Fruit fly (Drosophila melanogaster) whole organism, embryonic: ENCODE results near the gene alphaTub84B.
A peak's percentile ranks its signal among the peaks of the same experiment; 100 is the strongest.

ENCODE experiments used
- Ada2b ChIP-seq: fragments of 200-800 bp; sonication (Bioruptor generic); IDR thresholded peaks from 2 replicates; pipeline ENCODE4 v1.3.6; 2022; ENCODE audit warnings: missing biosample characterization, missing genetic modification characterization
- Asciz ChIP-seq: fragments of 200-800 bp; sonication (Bioruptor generic); optimal IDR thresholded peaks from 2 replicates; lab custom pipeline; 2017; ENCODE audit warnings: missing biosample characterization, mild to moderate bottlenecking, missing genetic modification characterization, missing genetic modification reagents
- B-H2 ChIP-seq: fragments of 200-800 bp; sonication (Bioruptor generic); optimal IDR thresholded peaks from 2 replicates; lab custom pipeline; 2018; ENCODE audit warnings: missing biosample characterization, mild to moderate bottlenecking, missing genetic modification characterization
- CG10209 ChIP-seq: fragments of 200-800 bp; sonication (Bioruptor generic); optimal IDR thresholded peaks from 3 replicates; lab custom pipeline; 2017; ENCODE audit warnings: missing biosample characterization, mild to moderate bottlenecking, missing genetic modification characterization, missing genetic modification reagents
- CG11504 ChIP-seq: fragments of 200-800 bp; sonication (Bioruptor generic); optimal IDR thresholded peaks from 3 replicates; lab custom pipeline; 2019; ENCODE audit warnings: missing biosample characterization, mild to moderate bottlenecking, missing genetic modification characterization, moderate library complexity
- CG12391 ChIP-seq: fragments of 200-800 bp; sonication (Bioruptor generic); optimal IDR thresholded peaks from 3 replicates; lab custom pipeline; 2018; ENCODE audit warnings: missing biosample characterization, mild to moderate bottlenecking, missing genetic modification characterization, moderate library complexity
- CG13894 ChIP-seq: fragments of 200-800 bp; sonication (Bioruptor generic); optimal IDR thresholded peaks from 3 replicates; lab custom pipeline; 2018; ENCODE audit warnings: missing biosample characterization, mild to moderate bottlenecking, missing genetic modification characterization, moderate library complexity
- CG14050 ChIP-seq: fragments of 200-800 bp; sonication (Bioruptor generic); IDR thresholded peaks from 3 replicates; pipeline ENCODE4 v1.3.6; 2022; ENCODE audit warnings: missing biosample characterization, missing genetic modification characterization
- CG14667 ChIP-seq: fragments of 200-800 bp; sonication (Bioruptor generic); IDR thresholded peaks from 2 replicates; pipeline ENCODE4 v1.3.6; 2022; ENCODE audit warnings: missing biosample characterization, missing genetic modification characterization
- CG15073 ChIP-seq: fragments of 200-800 bp; sonication (Bioruptor generic); optimal IDR thresholded peaks from 2 replicates; lab custom pipeline; 2016; ENCODE audit warnings: missing biosample characterization, missing genetic modification characterization
- CG17186 ChIP-seq: fragments of 200-800 bp; sonication (Bioruptor generic); optimal IDR thresholded peaks from 3 replicates; lab custom pipeline; 2017; ENCODE audit warnings: missing biosample characterization, missing genetic modification reagents, missing genetic modification characterization
- CG17361 ChIP-seq: fragments of 200-800 bp; sonication (Bioruptor generic); IDR thresholded peaks from 3 replicates; pipeline ENCODE4 v1.3.6; 2022; ENCODE audit warnings: missing biosample characterization, missing genetic modification characterization
- CG31441 ChIP-seq: fragments of 200-800 bp; sonication (Bioruptor generic); IDR thresholded peaks from 2 replicates; pipeline ENCODE4 v1.3.6; 2022; ENCODE audit warnings: missing biosample characterization, missing genetic modification characterization
- CG3847 ChIP-seq: fragments of 200-800 bp; sonication (Bioruptor generic); IDR thresholded peaks from 2 replicates; pipeline ENCODE4 v1.3.6; 2022; ENCODE audit warnings: missing biosample characterization, missing genetic modification characterization
- CG4404 ChIP-seq: fragments of 200-800 bp; sonication (Bioruptor generic); IDR thresholded peaks from 2 replicates; pipeline ENCODE4 v1.3.6; 2022; ENCODE audit warnings: missing biosample characterization, missing genetic modification characterization
- CG4854 ChIP-seq: fragments of 200-800 bp; sonication (Bioruptor generic); optimal IDR thresholded peaks from 2 replicates; lab custom pipeline; 2016; ENCODE audit warnings: missing biosample characterization, missing genetic modification characterization, inconsistent platforms
- CG6791 ChIP-seq: fragments of 200-800 bp; sonication (Bioruptor generic); IDR thresholded peaks from 3 replicates; pipeline ENCODE4 v1.3.6; 2022; ENCODE audit warnings: missing biosample characterization, missing genetic modification characterization; ENCODE audit not compliant: partially characterized antibody
- CG8388 ChIP-seq: fragments of 200-800 bp; sonication (Bioruptor generic); optimal IDR thresholded peaks from 2 replicates; lab custom pipeline; 2019; ENCODE audit warnings: missing biosample characterization, mild to moderate bottlenecking, missing genetic modification characterization, moderate library complexity
- CG8924 ChIP-seq: fragments of 200-800 bp; optimal IDR thresholded peaks from 3 replicates; lab custom pipeline; 2019; ENCODE audit warnings: missing biosample characterization, mild to moderate bottlenecking, missing genetic modification characterization, moderate library complexity
- CrebB ChIP-seq: fragments of 200-800 bp; sonication (Bioruptor generic); optimal IDR thresholded peaks from 3 replicates; lab custom pipeline; 2018; ENCODE audit warnings: missing biosample characterization, mild to moderate bottlenecking, missing genetic modification characterization
- D19A ChIP-seq: fragments of 200-800 bp; optimal IDR thresholded peaks from 3 replicates; lab custom pipeline; 2019; ENCODE audit warnings: missing biosample characterization, mild to moderate bottlenecking, missing genetic modification characterization, moderate library complexity
- Dad ChIP-seq: fragments of 200-800 bp; sonication (Bioruptor generic); optimal IDR thresholded peaks from 3 replicates; lab custom pipeline; 2016; ENCODE audit warnings: missing biosample characterization, missing genetic modification characterization
- Dbx ChIP-seq: fragments of 200-800 bp; sonication (Bioruptor generic); IDR thresholded peaks from 3 replicates; pipeline ENCODE4 v1.3.6; 2022; ENCODE audit warnings: missing biosample characterization, missing genetic modification characterization
- Dref ChIP-seq: fragments of 200-800 bp; sonication (Bioruptor generic); IDR thresholded peaks from 2 replicates; pipeline ENCODE4 v1.3.6; 2022; ENCODE audit warnings: missing biosample characterization, missing genetic modification characterization
- GATAe ChIP-seq: fragments of 200-800 bp; sonication (Bioruptor generic); conservative IDR thresholded peaks from 2 replicates; pipeline ENCODE4 v1.3.6; 2022; ENCODE audit warnings: missing biosample characterization, missing genetic modification characterization
- Gsc ChIP-seq: fragments of 200-800 bp; sonication (Bioruptor generic); IDR thresholded peaks from 2 replicates; pipeline ENCODE4 v1.3.6; 2022; ENCODE audit warnings: missing biosample characterization, missing genetic modification characterization
- Gug ChIP-seq: fragments of 200-800 bp; sonication (Bioruptor generic); IDR thresholded peaks from 4 replicates; pipeline ENCODE4 v1.3.6; 2022; ENCODE audit warnings: missing biosample characterization, missing genetic modification characterization
- HLH54F ChIP-seq: fragments of 200-800 bp; sonication (Bioruptor generic); optimal IDR thresholded peaks from 3 replicates; lab custom pipeline; 2016; ENCODE audit warnings: missing biosample characterization, missing genetic modification characterization
- Max ChIP-seq: fragments of 200-800 bp; sonication (Bioruptor generic); optimal IDR thresholded peaks from 2 replicates; lab custom pipeline; 2016; ENCODE audit warnings: missing biosample characterization, mild to moderate bottlenecking, missing genetic modification characterization
- Meics ChIP-seq: fragments of 200-800 bp; sonication (Bioruptor generic); optimal IDR thresholded peaks from 2 replicates; lab custom pipeline; 2017; ENCODE audit warnings: missing biosample characterization, mild to moderate bottlenecking, missing genetic modification characterization
- Oli ChIP-seq: fragments of 200-800 bp; sonication (Bioruptor generic); optimal IDR thresholded peaks from 2 replicates; lab custom pipeline; 2018; ENCODE audit warnings: missing biosample characterization, mild to moderate bottlenecking, missing genetic modification characterization, moderate library complexity
- Poxn ChIP-seq: fragments of 200-800 bp; sonication (Bioruptor generic); IDR thresholded peaks from 2 replicates; pipeline ENCODE4 v1.3.6; 2022; ENCODE audit warnings: missing biosample characterization, missing genetic modification characterization
- Tbp ChIP-seq: fragments of >200 bp; optimal IDR thresholded peaks from 2 replicates; lab custom pipeline; 2018; ENCODE audit warnings: missing biosample characterization, missing genetic modification characterization
- al ChIP-seq: fragments of 200-800 bp; sonication (Bioruptor generic); IDR thresholded peaks from 2 replicates; pipeline ENCODE4 v1.3.6; 2022; ENCODE audit warnings: missing biosample characterization, missing genetic modification characterization
- bcd ChIP-seq: fragments of 200-800 bp; sonication (Bioruptor generic); optimal IDR thresholded peaks from 2 replicates; lab custom pipeline; 2017; ENCODE audit warnings: missing biosample characterization, mild to moderate bottlenecking, missing genetic modification characterization
- dm ChIP-seq: fragments of 200-800 bp; sonication (Bioruptor generic); optimal IDR thresholded peaks from 3 replicates; lab custom pipeline; 2016; ENCODE audit warnings: missing biosample characterization, missing genetic modification characterization
- fd96Cb ChIP-seq: fragments of 200-800 bp; sonication (Bioruptor generic); optimal IDR thresholded peaks from 2 replicates; lab custom pipeline; 2018; ENCODE audit warnings: missing biosample characterization, mild to moderate bottlenecking, missing genetic modification characterization, moderate library complexity
- gce ChIP-seq: fragments of 200-800 bp; sonication (Bioruptor generic); IDR thresholded peaks from 3 replicates; pipeline ENCODE4 v1.3.6; 2022; ENCODE audit warnings: missing biosample characterization, missing genetic modification characterization
- jing ChIP-seq: fragments of 200-800 bp; sonication (Bioruptor generic); optimal IDR thresholded peaks from 2 replicates; lab custom pipeline; 2018; ENCODE audit warnings: missing biosample characterization, mild to moderate bottlenecking, missing genetic modification characterization
- lov ChIP-seq, 2 experiments: fragments of 200-800 bp in 1 of 2; fragments of >200 bp in 1 of 2; sonication (Bioruptor generic) in 1 of 2; IDR thresholded peaks in 1 of 2; optimal IDR thresholded peaks in 1 of 2; 2 replicates in 1 of 2; 3 replicates in 1 of 2; pipeline versions ENCODE4 v1.3.6 to Lab custom; 2017 to 2022; ENCODE audit warnings: missing biosample characterization in 1 of 2, missing genetic modification characterization in 1 of 2
- pho ChIP-seq: fragments of 200-800 bp; sonication (Bioruptor generic); optimal IDR thresholded peaks from 2 replicates; lab custom pipeline; 2016; ENCODE audit warnings: missing biosample characterization, missing genetic modification characterization
- phol ChIP-seq: fragments of 200-800 bp; sonication (Bioruptor generic); optimal IDR thresholded peaks from 3 replicates; lab custom pipeline; 2018; ENCODE audit warnings: missing biosample characterization, mild to moderate bottlenecking, missing genetic modification characterization, moderate library complexity
- prd ChIP-seq, 3 experiments: fragments of >200 bp in 2 of 3; fragments of 200-800 bp in 1 of 3; sonication (Bioruptor generic) in 1 of 3; optimal IDR thresholded peaks in 2 of 3; IDR thresholded peaks in 1 of 3; 2 replicates in 2 of 3; 3 replicates in 1 of 3; pipeline versions ENCODE4 v1.3.6 to Lab custom; 2017 to 2022; ENCODE audit warnings: missing biosample characterization in 1 of 3, missing genetic modification characterization in 1 of 3
- pros ChIP-seq: fragments of 200-800 bp; sonication (Bioruptor generic); optimal IDR thresholded peaks from 3 replicates; lab custom pipeline; 2019; ENCODE audit warnings: missing biosample characterization, mild to moderate bottlenecking, missing genetic modification characterization, moderate library complexity
- schlank ChIP-seq: fragments of 200-800 bp; sonication (Bioruptor generic); optimal IDR thresholded peaks from 2 replicates; lab custom pipeline; 2018; ENCODE audit warnings: missing biosample characterization, mild to moderate bottlenecking, missing genetic modification characterization
- sima ChIP-seq: fragments of 200-800 bp; sonication (Bioruptor generic); optimal IDR thresholded peaks from 2 replicates; lab custom pipeline; 2016; ENCODE audit warnings: missing biosample characterization, missing genetic modification characterization
- sob ChIP-seq: fragments of 200-800 bp; sonication (Bioruptor generic); IDR thresholded peaks from 2 replicates; pipeline ENCODE4 v1.3.6; 2022; ENCODE audit warnings: missing biosample characterization, missing genetic modification characterization
- tap ChIP-seq: fragments of 200-800 bp; optimal IDR thresholded peaks from 3 replicates; lab custom pipeline; 2019; ENCODE audit warnings: missing biosample characterization, mild to moderate bottlenecking, missing genetic modification characterization, moderate library complexity

alphaTub84B gene

DNA sequence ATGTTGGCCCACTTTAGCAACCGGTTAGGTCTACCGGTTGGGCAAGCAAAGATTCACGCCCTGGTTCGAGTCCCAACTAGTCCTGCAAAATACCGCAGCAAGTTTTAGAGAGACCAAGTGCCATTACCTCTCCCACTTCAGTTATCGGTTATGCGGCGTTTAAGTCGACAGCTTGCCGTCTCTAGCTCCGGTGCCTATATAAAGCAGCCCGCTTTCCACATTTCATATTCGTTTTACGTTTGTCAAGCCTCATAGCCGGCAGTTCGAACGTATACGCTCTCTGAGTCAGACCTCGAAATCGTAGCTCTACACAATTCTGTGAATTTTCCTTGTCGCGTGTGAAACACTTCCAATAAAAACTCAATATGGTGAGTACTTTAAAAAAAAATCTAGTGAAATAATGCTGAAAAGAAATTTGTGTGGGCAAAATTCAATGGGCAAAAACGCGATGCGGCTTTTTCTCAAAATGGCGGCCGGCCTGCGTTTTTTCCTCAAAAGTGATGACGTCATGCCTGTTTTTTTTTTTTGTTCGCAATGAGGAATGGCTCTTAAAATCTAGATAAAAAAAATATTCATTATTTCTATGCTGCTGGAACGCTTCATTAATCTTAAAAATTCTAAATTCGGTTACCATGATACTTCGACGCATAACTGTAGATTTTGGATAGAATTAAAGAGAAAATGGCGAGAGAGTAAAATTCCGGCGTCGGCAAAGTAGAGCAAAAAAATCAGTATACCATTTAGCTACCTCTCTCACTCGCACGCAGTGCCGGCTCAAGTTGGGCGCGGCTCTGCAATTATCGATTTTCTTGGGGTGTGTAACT, at the start of gene alphaTub84B (continued):
- TF ChIP-seq jing (GFP tag; lab: Kevin White, UChicago): no peak
- peak; percentile 67 for TF ChIP-seq Asciz
- peak; percentile 63 for TF ChIP-seq Tbp (GFP tag; lab: Kevin White, UChicago)
- peak; percentile 84 for TF ChIP-seq Dbx
- peak; percentile 51 for TF ChIP-seq CG10209
- peak; percentile 67 for TF ChIP-seq CG8924 (tag; lab: Kevin White, UChicago)
- TF ChIP-seq fd96Cb: no peak
- TF ChIP-seq prd (optimal IDR thresholded peaks at IDR 0.05; lab: Kevin White, UChicago): no peak
- TF ChIP-seq prd (GFP tag; IDR thresholded peaks at IDR 0.05; lab: Robert Waterston, UW): peak; percentile 23; the same call in 1 of the 3 replicates
- TF ChIP-seq CrebB (tag; lab: Kevin White, UChicago): peak; percentile 81
- TF ChIP-seq Gug (GFP tag; lab: Robert Waterston, UW): peak; percentile 73; the same call in 3 of the 4 replicates
- peak; percentile 88 for TF ChIP-seq phol (tag; lab: Kevin White, UChicago)
- peak; percentile 55 for TF ChIP-seq Meics (GFP tag; lab: Kevin White, UChicago)
- peak; percentile 45 for TF ChIP-seq Max (GFP tag; lab: Kevin White, UChicago)
- TF ChIP-seq pros (GFP tag; lab: Kevin White, UChicago): peak; percentile 33
- peak; percentile 47 for TF ChIP-seq Dad
- peak; percentile 62 for TF ChIP-seq CG17186 (GFP tag; lab: Kevin White, UChicago)
- TF ChIP-seq Poxn (GFP tag; lab: Robert Waterston, UW): no peak
- no peak for TF ChIP-seq Gsc (GFP tag; lab: Robert Waterston, UW)
- TF ChIP-seq Ada2b (GFP tag; lab: Robert Waterston, UW): no peak
- TF ChIP-seq CG14667 (GFP tag; lab: Robert Waterston, UW): no peak
- peak; percentile 55 for TF ChIP-seq HLH54F (GFP tag; lab: Kevin White, UChicago)
- peak; percentile 48 for TF ChIP-seq CG11504 (tag; lab: Kevin White, UChicago)
- TF ChIP-seq CG14050 (GFP tag; lab: Robert Waterston, UW): peak; percentile 25; the same call in 1 of the 3 replicates
- TF ChIP-seq Oli (tag; lab: Kevin White, UChicago): peak; percentile 20
- TF ChIP-seq sob (GFP tag; lab: Robert Waterston, UW): peak; percentile 82
- peak; percentile 50; the same call in 1 of the 2 replicates for TF ChIP-seq CG31441 (GFP tag; lab: Robert Waterston, UW)
- TF ChIP-seq al (GFP tag; lab: Robert Waterston, UW): no peak
- peak; percentile 39 for TF ChIP-seq tap
- TF ChIP-seq bcd (GFP tag; lab: Kevin White, UChicago): peak; percentile 42
- peak; percentile 64 for TF ChIP-seq pho
- TF ChIP-seq lov (optimal IDR thresholded peaks at IDR 0.05; lab: Kevin White, UChicago): no peak
- peak; percentile 88 for TF ChIP-seq lov (GFP tag; IDR thresholded peaks at IDR 0.05; lab: Robert Waterston, UW)
- peak; percentile 62 for TF ChIP-seq CG3847
- TF ChIP-seq dm (GFP tag; lab: Kevin White, UChicago): peak; percentile 54
- no peak for TF ChIP-seq GATAe
- TF ChIP-seq D19A: peak; percentile 13
- no peak for TF ChIP-seq CG4404 (GFP tag; lab: Robert Waterston, UW)
- TF ChIP-seq CG6791 (GFP tag; lab: Robert Waterston, UW): peak; percentile 66
- TF ChIP-seq CG15073 (GFP tag; lab: Kevin White, UChicago): no peak
- TF ChIP-seq Dref (GFP tag; lab: Robert Waterston, UW): peak; percentile 89
- TF ChIP-seq B-H2 (GFP tag; lab: Kevin White, UChicago): peak; percentile 45
- peak; percentile 84 for TF ChIP-seq CG13894 (tag; lab: Kevin White, UChicago)
- peak; percentile 47 for TF ChIP-seq CG8388 (GFP tag; lab: Kevin White, UChicago)
- peak; percentile 22 for TF ChIP-seq schlank (tag; lab: Kevin White, UChicago)
- TF ChIP-seq gce: peak; percentile 59; the same call in 1 of the 3 replicates
- TF ChIP-seq CG4854 (GFP tag; lab: Kevin White, UChicago): peak; percentile 60
- TF ChIP-seq sima (GFP tag; lab: Kevin White, UChicago): no peak
- peak; percentile 40; the same call in 1 of the 3 replicates for TF ChIP-seq CG17361 (GFP tag; lab: Robert Waterston, UW)
- peak; percentile 47 for TF ChIP-seq CG12391 (tag; lab: Kevin White, UChicago)
